Fruit fly (Drosophila melanogaster) whole organism, wandering third instar larva: ENCODE data around the gene AdamTS-B.

Source experiments
- CrebA ChIP-seq: fragments of 200-800 bp; sonication (Bioruptor generic); optimal IDR thresholded peaks from 2 replicates; lab custom pipeline; 2016; ENCODE audit warnings: missing biosample characterization, mild to moderate bottlenecking, missing genetic modification characterization, borderline replicate concordance
- Dfd ChIP-seq: fragments of >200 bp; optimal IDR thresholded peaks from 2 replicates; lab custom pipeline; 2017; ENCODE audit warnings: missing biosample characterization, missing genetic modification characterization
- brk ChIP-seq: fragments of 200-800 bp; sonication (Bioruptor generic); optimal IDR thresholded peaks from 2 replicates; lab custom pipeline; 2016; ENCODE audit warnings: missing biosample characterization, mild to moderate bottlenecking, missing genetic modification characterization
- dsf ChIP-seq: sonication (Bioruptor generic); optimal IDR thresholded peaks from 2 replicates; lab custom pipeline; 2016; ENCODE audit warnings: missing biosample characterization, missing genetic modification characterization, borderline replicate concordance
- fru ChIP-seq: fragments of 200-800 bp; sonication (Bioruptor generic); optimal IDR thresholded peaks from 3 replicates; lab custom pipeline; 2016; ENCODE audit warnings: missing biosample characterization, mild to moderate bottlenecking, missing genetic modification characterization

- TF ChIP-seq dsf (GFP tag; lab: Kevin White, UChicago) = no peak
- no peak for TF ChIP-seq CrebA (GFP tag; lab: Kevin White, UChicago)
- TF ChIP-seq brk = no peak
- no peak for TF ChIP-seq Dfd
- TF ChIP-seq fru (GFP tag; lab: Kevin White, UChicago) = no peak
Observed at dm6 chrX:5690651-5691379, 7.5 kb upstream of the AdamTS-B start.
